Fruit fly (Drosophila melanogaster): ENCODE data around the gene Ssdp.

The Ssdp gene

DNA sequence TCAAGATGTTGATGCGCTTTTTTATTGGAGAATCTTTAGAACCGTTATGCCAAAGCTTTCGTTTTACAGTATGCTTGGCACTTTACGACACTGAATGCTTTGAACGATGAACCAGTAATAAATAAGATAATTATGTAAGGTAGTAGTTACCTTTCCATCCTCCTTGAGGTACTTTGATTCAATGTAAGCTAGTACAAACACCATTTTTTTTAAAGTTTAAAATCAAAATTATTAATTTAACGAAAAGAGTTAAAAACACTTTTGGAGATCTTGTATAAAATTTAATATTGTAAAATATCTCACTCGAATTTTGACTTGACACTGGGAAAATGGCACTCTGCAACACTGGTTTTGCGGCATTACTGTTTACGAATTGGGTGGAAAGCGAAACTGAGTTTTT is 14.0 kb downstream of the Ssdp start, which contains the start of the genes Arp5 and CG7208:
Arp5 (plus strand) TSS at position 114 of the 400 bp plus-strand sequence.
CG7208 (minus strand) TSS at position 331 of the 400 bp plus-strand sequence.
- peak; percentile 40 to 61 for TF ChIP-seq chif (GFP tag; optimal IDR thresholded peaks at IDR 0.05)
- TF ChIP-seq eyg (GFP tag; optimal IDR thresholded peaks at IDR 0.05), result no peak
- TF ChIP-seq CG12744 (GFP tag; optimal IDR thresholded peaks at IDR 0.05), result peak; percentile 44
- TF ChIP-seq Sry-β (GFP tag; optimal IDR thresholded peaks at IDR 0.05), result peak; percentile 73
- peak; percentile 57 for TF ChIP-seq gsb-n (tag; optimal IDR thresholded peaks at IDR 0.05)
- peak; percentile 86 for TF ChIP-seq CG14710 (tag; optimal IDR thresholded peaks at IDR 0.05)
- TF ChIP-seq Nf-YB (GFP tag; optimal IDR thresholded peaks at IDR 0.05), result peak; percentile 52
- peak; percentile 82 for TF ChIP-seq CG12391 (tag; optimal IDR thresholded peaks at IDR 0.05)
- TF ChIP-seq CG16863 (GFP tag; optimal IDR thresholded peaks at IDR 0.05), result peak; percentile 30
- TF ChIP-seq Six4 (GFP tag; optimal IDR thresholded peaks at IDR 0.05), result peak; percentile 40
- TF ChIP-seq Scr (GFP tag; IDR thresholded peaks at IDR 0.05; ENCODE audit: partially characterized antibody), result peak; percentile 40; the same call in 1 of the 2 replicates
- peak; percentile 42 for TF ChIP-seq D19B (GFP tag; optimal IDR thresholded peaks at IDR 0.05)
- TF ChIP-seq Dip3 (GFP tag; optimal IDR thresholded peaks at IDR 0.05), result peak; percentile 70
- TF ChIP-seq pita (GFP tag; optimal IDR thresholded peaks at IDR 0.05), result no peak
- peak; percentile 59 for TF ChIP-seq CG18619 (GFP tag; optimal IDR thresholded peaks at IDR 0.05)
- peak; percentile 29 for TF ChIP-seq CG31388 (GFP tag; optimal IDR thresholded peaks at IDR 0.05)
- TF ChIP-seq Poxn (GFP tag; IDR thresholded peaks at IDR 0.05), result no peak
- TF ChIP-seq CG9876 (GFP tag; optimal IDR thresholded peaks at IDR 0.05), result no peak
- peak; percentile 49 for TF ChIP-seq CG4328 (GFP tag; optimal IDR thresholded peaks at IDR 0.05)
- peak; percentile 14 for TF ChIP-seq CG5245 (GFP tag; optimal IDR thresholded peaks at IDR 0.05)
- TF ChIP-seq CG3281 (GFP tag; optimal IDR thresholded peaks at IDR 0.05), result peak; percentile 73
- TF ChIP-seq CG34376 (GFP tag; optimal IDR thresholded peaks at IDR 0.05), result peak; percentile 72
- TF ChIP-seq ind (GFP tag; optimal IDR thresholded peaks at IDR 0.05), result peak; percentile 75
- TF ChIP-seq sisA (GFP tag; IDR thresholded peaks at IDR 0.05), result peak; percentile 62
- TF ChIP-seq pfk (GFP tag; optimal IDR thresholded peaks at IDR 0.05), result no peak
- peak; percentile 36; the same call in 1 of the 2 replicates for TF ChIP-seq Ada2b (GFP tag; IDR thresholded peaks at IDR 0.05)
- peak; percentile 63 for TF ChIP-seq CG10543 (GFP tag; optimal IDR thresholded peaks at IDR 0.05)
- TF ChIP-seq gcm (GFP tag; optimal IDR thresholded peaks at IDR 0.05), result no peak
- TF ChIP-seq fu2 (GFP tag; optimal IDR thresholded peaks at IDR 0.05), result peak; percentile 62
- no peak for TF ChIP-seq pb (GFP tag; optimal IDR thresholded peaks at IDR 0.05)
- peak; percentile 69 for TF ChIP-seq CG13123 (GFP tag; optimal IDR thresholded peaks at IDR 0.05)
- peak; percentile 78 for TF ChIP-seq CG13775 (GFP tag; optimal IDR thresholded peaks at IDR 0.05)
- peak; percentile 70 for TF ChIP-seq dysf (GFP tag; IDR thresholded peaks at IDR 0.05)
- TF ChIP-seq CG10462 (GFP tag; optimal IDR thresholded peaks at IDR 0.05), result peak; percentile 44
- TF ChIP-seq Camta (GFP tag; optimal IDR thresholded peaks at IDR 0.05), result peak; percentile 70
- TF ChIP-seq CG15696 (tag; optimal IDR thresholded peaks at IDR 0.05), result peak; percentile 4
- 0 out of 3 replicates have a peak, but pooled peaks have one; percentile 19 for TF ChIP-seq croc (GFP tag; conservative IDR thresholded peaks at IDR 0.05)
- TF ChIP-seq HmgD (GFP tag; optimal IDR thresholded peaks at IDR 0.05), result no peak
- TF ChIP-seq sna (GFP tag; IDR thresholded peaks at IDR 0.05; ENCODE audit: partially characterized antibody), result peak; percentile 64; the same call in 1 of the 2 replicates
- TF ChIP-seq CG6254 (GFP tag; optimal IDR thresholded peaks at IDR 0.05), result peak; percentile 16
- peak; percentile 56 for TF ChIP-seq chn (GFP tag; optimal IDR thresholded peaks at IDR 0.05)
- TF ChIP-seq CG12769 (tag; optimal IDR thresholded peaks at IDR 0.05), result no peak
- peak; percentile 80 for TF ChIP-seq pho (GFP tag; optimal IDR thresholded peaks at IDR 0.05)
- no peak for TF ChIP-seq CG11696 (GFP tag; IDR thresholded peaks at IDR 0.05)
- peak; percentile 65 for TF ChIP-seq CG8924 (tag; optimal IDR thresholded peaks at IDR 0.05)
- TF ChIP-seq danr (GFP tag; IDR thresholded peaks at IDR 0.05), result 0 out of 2 replicates have a peak, but pooled peaks have one; percentile 10
- TF ChIP-seq Bteb2 (GFP tag; optimal IDR thresholded peaks at IDR 0.05), result peak; percentile 72
- TF ChIP-seq CG9932 (GFP tag; IDR thresholded peaks at IDR 0.05), result peak; percentile 88
- no peak for TF ChIP-seq fru (optimal IDR thresholded peaks at IDR 0.05)
- no peak for TF ChIP-seq CG15269 (tag; optimal IDR thresholded peaks at IDR 0.05)
- TF ChIP-seq D19A (tag; optimal IDR thresholded peaks at IDR 0.05), result no peak

All from whole organism, embryonic.